Worm (Caenorhabditis elegans) whole organism, L4 larva: ENCODE measurements around the gene clec-140.

Experiments
- F26F4.8 ChIP-seq: fragments of 200-800 bp; sonication (Bioruptor generic); conservative IDR thresholded peaks from 2 replicates; pipeline ENCODE4 v1.3.6; 2022; ENCODE audit warnings: missing genetic modification characterization, missing compliant biosample characterization
- F49E8.2 ChIP-seq: sonication (generic microtip); optimal IDR thresholded peaks from 2 replicates; lab custom pipeline; 2016; ENCODE audit warnings: missing compliant biosample characterization, mild to moderate bottlenecking, missing genetic modification characterization, borderline replicate concordance
- Y48G9A.11 ChIP-seq: fragments of 200-800 bp; sonication (Bioruptor generic); IDR thresholded peaks from 2 replicates; pipeline ENCODE4 v1.3.6; 2022; ENCODE audit warnings: missing genetic modification reagents, missing genetic modification characterization, missing compliant biosample characterization
- Y75B8A.6 ChIP-seq: fragments of 200-800 bp; sonication (Bioruptor generic); IDR thresholded peaks from 2 replicates; pipeline ENCODE4 v1.3.6; 2022; ENCODE audit warnings: missing genetic modification reagents, missing genetic modification characterization, missing compliant biosample characterization
- attf-4 ChIP-seq: sonication (generic microtip); optimal IDR thresholded peaks from 3 replicates; lab custom pipeline; 2017; ENCODE audit warnings: missing biosample characterization, missing genetic modification characterization
- ceh-20 ChIP-seq: fragments of 200-800 bp; sonication (Bioruptor generic); IDR thresholded peaks from 2 replicates; pipeline ENCODE4 v1.3.6; 2022; ENCODE audit warnings: missing genetic modification reagents, missing genetic modification characterization, missing compliant biosample characterization
- ceh-28 ChIP-seq: fragments of 150-350 bp; optimal IDR thresholded peaks from 2 replicates; lab custom pipeline; 2014; ENCODE audit warnings: missing biosample characterization, missing genetic modification reagents, missing genetic modification characterization
- daf-12 ChIP-seq: fragments of 150-350 bp; optimal IDR thresholded peaks from 2 replicates; lab custom pipeline; 2014; ENCODE audit warnings: missing biosample characterization, missing genetic modification reagents, missing genetic modification characterization
- daf-16 ChIP-seq, 3 experiments: sonication (generic microtip); optimal IDR thresholded peaks; 2 replicates each; lab custom pipeline; 2016 to 2017; ENCODE audit warnings: missing genetic modification characterization in 3 of 3, missing genetic modification reagents in 3 of 3, mild to moderate bottlenecking in 2 of 3, missing compliant biosample characterization in 2 of 3, missing biosample characterization in 1 of 3, moderate library complexity in 1 of 3
- dmd-6 ChIP-seq: fragments of 200-800 bp; sonication (Bioruptor generic); IDR thresholded peaks from 2 replicates; pipeline ENCODE4 v1.3.6; 2022; ENCODE audit warnings: missing genetic modification reagents, missing genetic modification characterization, missing compliant biosample characterization
- dmd-9 ChIP-seq: fragments of 200-800 bp; sonication (Bioruptor generic); IDR thresholded peaks from 2 replicates; pipeline ENCODE4 v1.3.6; 2022; ENCODE audit warnings: missing genetic modification reagents, missing genetic modification characterization, missing compliant biosample characterization
- dve-1 ChIP-seq: sonication (generic microtip); optimal IDR thresholded peaks from 2 replicates; lab custom pipeline; 2017; ENCODE audit warnings: antibody characterized with exemption, mild to moderate bottlenecking, missing genetic modification characterization, missing compliant biosample characterization; ENCODE audit not compliant: insufficient read depth
- egl-27 ChIP-seq: sonication (generic microtip); optimal IDR thresholded peaks from 3 replicates; lab custom pipeline; 2017; ENCODE audit warnings: missing biosample characterization, missing genetic modification reagents, missing genetic modification characterization
- hmg-1.1 ChIP-seq: fragments of 200-800 bp; sonication (Bioruptor generic); IDR thresholded peaks from 2 replicates; pipeline ENCODE4 v1.3.6; 2022; ENCODE audit warnings: missing genetic modification reagents, missing genetic modification characterization, missing compliant biosample characterization
- lin-1 ChIP-seq: fragments of 200-800 bp; sonication (Bioruptor generic); IDR thresholded peaks from 2 replicates; pipeline ENCODE4 v1.3.6; 2022; ENCODE audit warnings: missing genetic modification reagents, missing genetic modification characterization, missing compliant biosample characterization
- lin-15B ChIP-seq: fragments of 150-350 bp; sonication (generic microtip); optimal IDR thresholded peaks from 3 replicates; lab custom pipeline; 2014; ENCODE audit warnings: missing biosample characterization, missing genetic modification characterization
- lin-29 ChIP-seq: fragments of 200-800 bp; sonication (Bioruptor generic); IDR thresholded peaks from 2 replicates; pipeline ENCODE4 v1.3.6; 2022; ENCODE audit warnings: missing genetic modification reagents, missing genetic modification characterization, missing compliant biosample characterization
- lin-38 ChIP-seq: fragments of 200-800 bp; sonication (Bioruptor generic); IDR thresholded peaks from 2 replicates; pipeline ENCODE4 v1.3.6; 2022; ENCODE audit warnings: missing genetic modification reagents, missing genetic modification characterization, missing compliant biosample characterization
- mep-1 ChIP-seq: fragments of 150-350 bp; sonication (generic microtip); optimal IDR thresholded peaks from 3 replicates; lab custom pipeline; 2014; ENCODE audit warnings: missing biosample characterization, missing genetic modification characterization
- nhr-102 ChIP-seq: sonication (generic microtip); optimal IDR thresholded peaks from 2 replicates; lab custom pipeline; 2016; ENCODE audit warnings: mild to moderate bottlenecking, missing genetic modification characterization, moderate library complexity, missing compliant biosample characterization
- nhr-25 ChIP-seq: sonication (generic microtip); optimal IDR thresholded peaks from 2 replicates; lab custom pipeline; 2017; ENCODE audit warnings: missing genetic modification characterization, mild to moderate bottlenecking, missing compliant biosample characterization, antibody characterized with exemption, moderate library complexity, borderline replicate concordance; ENCODE audit not compliant: insufficient read depth
- nhr-48 ChIP-seq: sonication (generic microtip); optimal IDR thresholded peaks from 2 replicates; lab custom pipeline; 2016; ENCODE audit warnings: mild to moderate bottlenecking, missing genetic modification characterization, missing compliant biosample characterization
- nhr-6 ChIP-seq: fragments of 150-350 bp; optimal IDR thresholded peaks from 2 replicates; lab custom pipeline; 2014; ENCODE audit warnings: missing biosample characterization, missing genetic modification characterization
- php-3 ChIP-seq: fragments of 200-800 bp; sonication (Bioruptor generic); IDR thresholded peaks from 2 replicates; pipeline ENCODE4 v1.3.6; 2022; ENCODE audit warnings: missing genetic modification reagents, missing genetic modification characterization, missing compliant biosample characterization
- set-16 ChIP-seq: fragments of 200-800 bp; sonication (Bioruptor generic); IDR thresholded peaks from 2 replicates; pipeline ENCODE4 v1.3.6; 2022; ENCODE audit warnings: missing genetic modification reagents, missing genetic modification characterization, missing compliant biosample characterization
- snpc-1.2 ChIP-seq: fragments of 200-800 bp; sonication (Bioruptor generic); IDR thresholded peaks from 2 replicates; pipeline ENCODE4 v1.3.6; 2022; ENCODE audit warnings: missing genetic modification reagents, missing genetic modification characterization, missing compliant biosample characterization
- spr-1 ChIP-seq: sonication (generic microtip); optimal IDR thresholded peaks from 2 replicates; lab custom pipeline; 2016; ENCODE audit warnings: mild to moderate bottlenecking, missing genetic modification characterization, missing compliant biosample characterization
- unc-39 ChIP-seq: sonication (generic microtip); optimal IDR thresholded peaks from 2 replicates; lab custom pipeline; 2017; ENCODE audit warnings: missing biosample characterization, missing genetic modification characterization
- unc-62 ChIP-seq, 3 experiments: fragments of 150-350 bp in 1 of 3; sonication (generic microtip); optimal IDR thresholded peaks in 2 of 3; peaks in 1 of 3; 1 replicate in 1 of 3; 2 replicates in 2 of 3; lab custom pipeline; 2014 to 2017; ENCODE audit warnings: missing biosample characterization in 3 of 3, missing genetic modification characterization in 3 of 3, missing genetic modification reagents in 3 of 3, missing genotype in 1 of 3
- vab-7 ChIP-seq: fragments of 200-800 bp; sonication (Bioruptor generic); IDR thresholded peaks from 2 replicates; pipeline ENCODE4 v1.3.6; 2022; ENCODE audit warnings: missing genetic modification reagents, missing genetic modification characterization, missing compliant biosample characterization
- zag-1 ChIP-seq: fragments of 150-350 bp; optimal IDR thresholded peaks from 2 replicates; lab custom pipeline; 2014; ENCODE audit warnings: missing biosample characterization, missing genetic modification characterization
- zfp-2 ChIP-seq: sonication (generic microtip); optimal IDR thresholded peaks from 2 replicates; lab custom pipeline; 2016; ENCODE audit warnings: mild to moderate bottlenecking, missing genetic modification characterization, missing compliant biosample characterization
- zip-11 ChIP-seq: fragments of 200-800 bp; sonication (Bioruptor generic); IDR thresholded peaks from 2 replicates; pipeline ENCODE4 v1.3.6; 2022; ENCODE audit warnings: missing genetic modification characterization, missing compliant biosample characterization
- zip-2 ChIP-seq: fragments of 150-350 bp; optimal IDR thresholded peaks from 2 replicates; lab custom pipeline; 2014; ENCODE audit warnings: missing biosample characterization, missing genetic modification characterization

clec-140 gene

DNA sequence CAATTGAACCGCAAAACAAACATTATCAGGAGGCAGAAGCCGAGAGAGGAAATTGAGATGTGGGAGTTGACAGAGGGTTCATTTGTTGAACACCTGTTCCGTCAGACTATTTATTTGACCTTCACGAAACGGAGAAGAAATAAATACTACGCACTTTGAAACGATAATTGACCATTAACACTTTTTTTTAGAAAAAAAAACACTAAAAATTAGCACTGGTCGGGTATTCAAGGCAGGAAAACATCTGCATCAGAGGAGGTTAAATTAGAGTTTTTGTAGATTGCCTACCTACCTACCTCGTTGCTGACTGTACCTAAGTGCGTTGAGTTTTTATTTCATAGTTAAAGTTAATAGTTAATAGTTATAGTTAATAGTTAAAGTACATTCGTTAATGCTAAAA lies 22.8 kb upstream of the clec-140 start:
- TF ChIP-seq zfp-2 (tag; lab: Kevin White, UChicago) (no peak), attf-4 (tag; lab: Kevin White, UChicago) (no peak), daf-12 (tag; lab: Kevin White, UChicago) (no peak), unc-62 (GFP tag; optimal IDR thresholded peaks at IDR 0.05 in 1 of 2; lab: Kevin White, UChicago) (peak in 1 of 2 experiments; percentile 97), unc-62 (tag; optimal IDR thresholded peaks at IDR 0.05; lab: Kevin White, UChicago) (no peak)

DNA sequence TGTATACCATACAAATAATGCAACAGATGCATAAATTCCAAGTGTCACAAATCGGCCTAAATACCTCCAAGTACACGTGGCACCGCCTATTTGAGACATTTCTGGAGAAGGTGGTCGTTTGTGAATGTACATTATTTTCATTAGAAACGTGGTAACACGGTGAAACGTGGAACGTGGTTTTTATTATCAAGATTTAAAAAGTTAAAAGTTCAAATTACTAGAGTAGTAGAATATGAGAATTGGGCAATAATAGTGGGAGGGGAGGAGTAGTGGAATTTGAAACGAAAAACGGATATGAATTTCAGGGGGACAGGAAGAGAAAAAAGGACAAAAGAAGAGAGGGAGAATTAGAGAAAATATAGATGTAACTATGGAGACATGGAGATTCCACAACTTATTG lies 17.0 kb upstream of the clec-140 start, which contains the start of gene fut-6:
Gene fut-6, minus strand, starts transcription at position 101 of the 400 bp plus-strand sequence.
- TF ChIP-seq ceh-20 (GFP tag; lab: Robert Waterston, UW): no peak
- no peak for TF ChIP-seq F26F4.8 (GFP tag; lab: Robert Waterston, UW)
- no peak for TF ChIP-seq daf-12 (tag; lab: Kevin White, UChicago)

DNA sequence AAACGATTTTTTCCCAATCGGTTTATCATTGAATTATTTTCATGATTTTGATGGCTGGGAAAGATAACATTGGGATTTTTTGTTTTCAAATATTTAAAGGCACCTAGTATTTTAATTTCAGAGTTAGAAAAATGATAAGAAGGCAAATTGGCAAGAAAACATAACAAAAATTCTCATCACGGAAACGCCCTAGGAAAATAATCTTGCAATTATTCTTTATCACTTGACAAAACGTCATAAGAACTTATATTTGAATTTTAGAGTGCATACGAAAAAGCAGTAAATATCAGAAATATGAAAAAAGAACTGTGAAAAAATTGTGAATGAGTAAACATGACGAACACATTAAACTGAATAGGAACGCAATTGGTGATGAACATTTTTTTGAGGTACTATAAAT lies 15.5 kb upstream of the clec-140 start:
- TF ChIP-seq daf-16 (GFP tag; optimal IDR thresholded peaks at IDR 0.05; lab: Kevin White, UChicago) (no peak), daf-16 (tag; optimal IDR thresholded peaks at IDR 0.05; lab: Kevin White, UChicago) (peak; percentile 83), unc-62 (GFP tag; optimal IDR thresholded peaks at IDR 0.05 in 1 of 2; lab: Kevin White, UChicago) (no peak), unc-62 (tag; optimal IDR thresholded peaks at IDR 0.05; lab: Kevin White, UChicago) (no peak)

DNA sequence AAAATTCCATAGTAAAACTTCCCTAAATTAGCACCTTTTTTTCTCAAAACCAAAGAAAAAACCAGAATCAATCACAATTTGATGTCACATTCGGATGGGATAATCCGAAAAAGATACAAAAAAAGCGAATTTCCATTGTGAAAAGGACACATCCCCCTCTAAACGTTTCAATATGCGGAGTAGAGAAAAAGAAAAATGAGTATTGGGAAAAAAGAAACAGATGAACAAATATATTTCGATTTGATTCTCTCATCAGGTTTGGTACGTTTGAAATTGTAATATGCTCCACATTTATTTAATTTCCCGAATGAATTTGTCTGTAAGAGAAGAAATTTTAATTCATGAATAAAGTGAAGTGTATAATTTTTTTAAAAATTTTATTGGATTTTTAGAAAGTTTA lies 14.6 kb upstream of the clec-140 start:
- TF ChIP-seq F26F4.8 (GFP tag; lab: Robert Waterston, UW): no peak
- no peak for TF ChIP-seq vab-7 (GFP tag; lab: Robert Waterston, UW)
- no peak for TF ChIP-seq zfp-2 (tag; lab: Kevin White, UChicago)
- TF ChIP-seq zip-2 (tag; lab: Kevin White, UChicago): no peak
- no peak for TF ChIP-seq unc-39
- TF ChIP-seq zag-1 (tag; lab: Kevin White, UChicago): no peak
- no peak for TF ChIP-seq dve-1 (tag; lab: Kevin White, UChicago)
- no peak for TF ChIP-seq egl-27 (tag; lab: Kevin White, UChicago)
- no peak for TF ChIP-seq lin-38 (GFP tag; lab: Robert Waterston, UW)
- TF ChIP-seq lin-29 (GFP tag; lab: Robert Waterston, UW): no peak
- no peak for TF ChIP-seq lin-15B (tag; lab: Kevin White, UChicago)
- TF ChIP-seq Y75B8A.6 (GFP tag; lab: Robert Waterston, UW): no peak
- TF ChIP-seq zip-11: no peak

DNA sequence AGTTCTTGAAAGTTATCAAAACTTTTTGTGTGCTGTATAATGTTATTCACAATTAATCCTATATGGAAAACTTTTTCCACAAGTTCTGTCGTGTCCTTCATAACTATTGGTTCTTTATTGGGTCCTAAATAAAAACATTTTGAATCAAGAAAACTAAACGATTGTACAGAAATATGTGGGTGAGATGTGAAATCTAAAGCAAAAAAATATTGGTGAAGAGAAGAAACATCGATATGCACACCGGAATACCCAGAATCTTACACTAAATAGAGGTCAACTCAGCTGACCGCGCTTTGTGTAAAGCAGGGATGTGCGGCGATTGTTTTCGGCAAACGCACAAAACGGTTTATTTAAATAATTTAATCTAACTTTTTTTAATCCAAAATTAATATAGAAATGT lies 11.6 kb upstream of the clec-140 start, which contains the start of gene T05A7.13:
Gene T05A7.13, minus strand, starts transcription at position 101 of the 400 bp plus-strand sequence.
- no peak for TF ChIP-seq php-3 (GFP tag; lab: Robert Waterston, UW)
- TF ChIP-seq nhr-102: no peak
- TF ChIP-seq, all 104 proteins: peak for 0

DNA sequence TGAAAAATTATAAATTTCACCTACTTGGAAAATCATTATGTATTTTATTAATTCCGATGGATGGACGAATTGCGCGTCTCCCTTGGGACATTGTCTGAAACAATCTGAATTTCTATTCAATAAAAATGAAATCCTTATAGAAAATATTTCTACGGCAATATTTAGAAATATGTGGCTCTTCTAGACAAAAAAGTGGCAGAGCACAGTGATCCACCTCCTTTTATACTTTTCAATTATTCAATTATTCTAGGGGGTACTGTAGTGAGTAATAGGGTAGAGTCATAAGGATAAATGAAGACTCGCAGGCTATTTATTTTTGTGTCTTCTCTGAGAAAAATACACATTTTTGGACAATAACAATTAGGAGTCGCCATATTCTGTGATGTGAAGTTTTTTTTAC lies 9.7 kb upstream of the clec-140 start, which contains the start of gene T05A7.12:
Gene T05A7.12, minus strand, starts transcription at position 101 of the 400 bp plus-strand sequence.
- TF ChIP-seq Y48G9A.11 (GFP tag; lab: Robert Waterston, UW) (no peak), ceh-28 (tag; lab: Kevin White, UChicago) (no peak), nhr-25 (tag; lab: Kevin White, UChicago) (no peak), nhr-48 (no peak), hmg-1.1 (GFP tag; lab: Robert Waterston, UW) (no peak), F49E8.2 (no peak), nhr-6 (tag; lab: Kevin White, UChicago) (no peak), dmd-9 (GFP tag; lab: Robert Waterston, UW) (no peak), zip-2 (tag; lab: Kevin White, UChicago) (no peak), lin-29 (GFP tag; lab: Robert Waterston, UW) (no peak), lin-1 (GFP tag; lab: Robert Waterston, UW) (no peak), snpc-1.2 (GFP tag; lab: Robert Waterston, UW) (no peak), set-16 (GFP tag; lab: Robert Waterston, UW) (no peak), daf-16 (GFP tag; optimal IDR thresholded peaks at IDR 0.05; lab: Kevin White, UChicago) (no peak), daf-16 (tag; optimal IDR thresholded peaks at IDR 0.05; lab: Kevin White, UChicago) (no peak), dve-1 (tag; lab: Kevin White, UChicago) (no peak), mep-1 (tag; lab: Kevin White, UChicago) (no peak), dmd-6 (no peak), spr-1 (tag; lab: Kevin White, UChicago) (no peak)
- TF ChIP-seq, all 104 proteins: peak for 0
